Worm (Caenorhabditis elegans): ENCODE data around the gene Y44A6D.5.

- TF ChIP-seq ama-1 (optimal IDR thresholded peaks at IDR 0.05), result no peak
- TF ChIP-seq lin-39 (tag; optimal IDR thresholded peaks at IDR 0.05), result no peak
- no peak for TF ChIP-seq nhr-237 (tag; optimal IDR thresholded peaks at IDR 0.05)
- TF ChIP-seq snpc-4 (tag; optimal IDR thresholded peaks at IDR 0.05), result no peak
- no peak for TF ChIP-seq unc-62 (GFP tag; optimal IDR thresholded peaks at IDR 0.05)
- TF ChIP-seq nhr-129 (tag; optimal IDR thresholded peaks at IDR 0.05), result no peak
- no peak for TF ChIP-seq alr-1 (tag; optimal IDR thresholded peaks at IDR 0.05)
- TF ChIP-seq nhr-11 (tag; optimal IDR thresholded peaks at IDR 0.05), result no peak
- TF ChIP-seq ceh-82 (tag; optimal IDR thresholded peaks at IDR 0.05), result no peak
- TF ChIP-seq lin-13 (GFP tag; optimal IDR thresholded peaks at IDR 0.05), result no peak
- no peak for TF ChIP-seq nhr-12 (tag; optimal IDR thresholded peaks at IDR 0.05)
- no peak for TF ChIP-seq egl-27 (tag; optimal IDR thresholded peaks at IDR 0.05)
Observed at ce11 chrV:20850580-20850979, 47.8 kb upstream of the Y44A6D.5 start, which contains the start of gene clec-264.
